Worm (Caenorhabditis elegans) whole organism, L4 larva: ENCODE results near the gene ZK1073.2.
A peak's percentile ranks its signal among the peaks of the same experiment; 100 is the strongest.

Experiments
- F26F4.8 ChIP-seq: fragments of 200-800 bp; sonication (Bioruptor generic); conservative IDR thresholded peaks from 2 replicates; pipeline ENCODE4 v1.3.6; 2022; ENCODE audit warnings: missing genetic modification characterization, missing compliant biosample characterization
- F37D6.2 ChIP-seq: sonication (generic microtip); optimal IDR thresholded peaks from 2 replicates; lab custom pipeline; 2016; ENCODE audit warnings: mild to moderate bottlenecking, missing genetic modification characterization, missing compliant biosample characterization
- F49E8.2 ChIP-seq: sonication (generic microtip); optimal IDR thresholded peaks from 2 replicates; lab custom pipeline; 2016; ENCODE audit warnings: missing compliant biosample characterization, mild to moderate bottlenecking, missing genetic modification characterization, borderline replicate concordance
- T20F7.1 ChIP-seq: fragments of 200-800 bp; sonication (Bioruptor generic); optimal IDR thresholded peaks from 2 replicates; lab custom pipeline; 2018; ENCODE audit warnings: mild to moderate bottlenecking, missing genetic modification characterization, missing compliant biosample characterization
- T26A8.4 ChIP-seq: fragments of 200-800 bp; sonication (Bioruptor generic); IDR thresholded peaks from 2 replicates; pipeline ENCODE4 v1.3.6; 2022; ENCODE audit warnings: missing genetic modification characterization, missing compliant biosample characterization
- Y105C5A.15 ChIP-seq: fragments of 200-800 bp; sonication (Bioruptor generic); IDR thresholded peaks from 2 replicates; pipeline ENCODE4 v1.3.6; 2022; ENCODE audit warnings: missing genetic modification characterization, missing compliant biosample characterization
- Y48G9A.11 ChIP-seq: fragments of 200-800 bp; sonication (Bioruptor generic); IDR thresholded peaks from 2 replicates; pipeline ENCODE4 v1.3.6; 2022; ENCODE audit warnings: missing genetic modification reagents, missing genetic modification characterization, missing compliant biosample characterization
- Y75B8A.6 ChIP-seq: fragments of 200-800 bp; sonication (Bioruptor generic); IDR thresholded peaks from 2 replicates; pipeline ENCODE4 v1.3.6; 2022; ENCODE audit warnings: missing genetic modification reagents, missing genetic modification characterization, missing compliant biosample characterization
- aha-1 ChIP-seq: fragments of 150-350 bp; peaks from one replicate; lab custom pipeline; 2014; ENCODE audit warnings: missing biosample characterization, missing genetic modification characterization
- aly-2 ChIP-seq: sonication (generic microtip); optimal IDR thresholded peaks from 2 replicates; lab custom pipeline; 2018; ENCODE audit warnings: missing biosample characterization, missing genetic modification characterization
- arid-1 ChIP-seq: fragments of 200-800 bp; sonication (Bioruptor generic); conservative IDR thresholded peaks from 2 replicates; pipeline ENCODE4 v1.3.6; 2022; ENCODE audit warnings: missing genetic modification reagents, missing genetic modification characterization, missing compliant biosample characterization
- ceh-20 ChIP-seq: fragments of 200-800 bp; sonication (Bioruptor generic); IDR thresholded peaks from 2 replicates; pipeline ENCODE4 v1.3.6; 2022; ENCODE audit warnings: missing genetic modification reagents, missing genetic modification characterization, missing compliant biosample characterization
- ceh-28 ChIP-seq: fragments of 150-350 bp; optimal IDR thresholded peaks from 2 replicates; lab custom pipeline; 2014; ENCODE audit warnings: missing biosample characterization, missing genetic modification reagents, missing genetic modification characterization
- ceh-44 ChIP-seq: fragments of 200-800 bp; sonication (Bioruptor generic); IDR thresholded peaks from 2 replicates; pipeline ENCODE4 v1.3.6; 2022; ENCODE audit warnings: missing genetic modification reagents, missing genetic modification characterization, missing compliant biosample characterization
- cey-2 ChIP-seq: sonication (generic microtip); optimal IDR thresholded peaks from 3 replicates; lab custom pipeline; 2017; ENCODE audit warnings: missing genetic modification characterization, mild to moderate bottlenecking, missing compliant biosample characterization, antibody characterized with exemption, borderline replicate concordance; ENCODE audit not compliant: insufficient read depth
- daf-12 ChIP-seq: fragments of 150-350 bp; optimal IDR thresholded peaks from 2 replicates; lab custom pipeline; 2014; ENCODE audit warnings: missing biosample characterization, missing genetic modification reagents, missing genetic modification characterization
- dmd-9 ChIP-seq: fragments of 200-800 bp; sonication (Bioruptor generic); IDR thresholded peaks from 2 replicates; pipeline ENCODE4 v1.3.6; 2022; ENCODE audit warnings: missing genetic modification reagents, missing genetic modification characterization, missing compliant biosample characterization
- duxl-1 ChIP-seq: sonication (generic microtip); optimal IDR thresholded peaks from 2 replicates; lab custom pipeline; 2016; ENCODE audit warnings: mild to moderate bottlenecking, missing genetic modification characterization, moderate library complexity, missing compliant biosample characterization; ENCODE audit not compliant: poor library complexity
- dve-1 ChIP-seq: sonication (generic microtip); optimal IDR thresholded peaks from 2 replicates; lab custom pipeline; 2017; ENCODE audit warnings: antibody characterized with exemption, mild to moderate bottlenecking, missing genetic modification characterization, missing compliant biosample characterization; ENCODE audit not compliant: insufficient read depth
- fkh-10 ChIP-seq: fragments of 150-350 bp; optimal IDR thresholded peaks from 2 replicates; lab custom pipeline; 2014; ENCODE audit warnings: missing biosample characterization, missing genetic modification reagents, missing genetic modification characterization
- fos-1 ChIP-seq: fragments of 150-350 bp; optimal IDR thresholded peaks from 2 replicates; lab custom pipeline; 2014; ENCODE audit warnings: missing biosample characterization, missing genetic modification characterization
- hif-1 ChIP-seq, 2 experiments: sonication (generic microtip); optimal IDR thresholded peaks; 2 replicates each; lab custom pipeline; 2016 to 2017; ENCODE audit warnings: missing compliant biosample characterization in 2 of 2, missing genetic modification characterization in 2 of 2, missing genetic modification reagents in 2 of 2, missing genotype in 2 of 2, mild to moderate bottlenecking in 1 of 2
- hlh-11 ChIP-seq: fragments of 200-800 bp; sonication (Bioruptor generic); optimal IDR thresholded peaks from 2 replicates; lab custom pipeline; 2018; ENCODE audit warnings: mild to moderate bottlenecking, missing genetic modification characterization, missing compliant biosample characterization
- hlh-30 ChIP-seq: sonication (generic microtip); optimal IDR thresholded peaks from 2 replicates; lab custom pipeline; 2017; ENCODE audit warnings: antibody characterized with exemption, mild to moderate bottlenecking, missing genetic modification characterization, missing compliant biosample characterization; ENCODE audit not compliant: insufficient read depth
- hmg-1.1 ChIP-seq: fragments of 200-800 bp; sonication (Bioruptor generic); IDR thresholded peaks from 2 replicates; pipeline ENCODE4 v1.3.6; 2022; ENCODE audit warnings: missing genetic modification reagents, missing genetic modification characterization, missing compliant biosample characterization
- lin-1 ChIP-seq: fragments of 200-800 bp; sonication (Bioruptor generic); IDR thresholded peaks from 2 replicates; pipeline ENCODE4 v1.3.6; 2022; ENCODE audit warnings: missing genetic modification reagents, missing genetic modification characterization, missing compliant biosample characterization
- lin-15B ChIP-seq: fragments of 150-350 bp; sonication (generic microtip); optimal IDR thresholded peaks from 3 replicates; lab custom pipeline; 2014; ENCODE audit warnings: missing biosample characterization, missing genetic modification characterization
- mdl-1 ChIP-seq, 2 experiments: fragments of 150-350 bp in 1 of 2; sonication (generic microtip) in 1 of 2; optimal IDR thresholded peaks; 2 replicates each; lab custom pipeline; 2014 to 2017; ENCODE audit warnings: missing biosample characterization in 2 of 2, missing genetic modification characterization in 2 of 2
- mep-1 ChIP-seq: fragments of 150-350 bp; sonication (generic microtip); optimal IDR thresholded peaks from 3 replicates; lab custom pipeline; 2014; ENCODE audit warnings: missing biosample characterization, missing genetic modification characterization
- mes-2 ChIP-seq: sonication (generic microtip); optimal IDR thresholded peaks from 2 replicates; lab custom pipeline; 2016; ENCODE audit warnings: missing genotype, mild to moderate bottlenecking, missing genetic modification characterization, missing compliant biosample characterization; ENCODE audit not compliant: poor library complexity, severe bottlenecking
- mxl-2 ChIP-seq: fragments of 200-800 bp; sonication (Bioruptor generic); conservative IDR thresholded peaks from 2 replicates; pipeline ENCODE4 v1.3.6; 2022; ENCODE audit warnings: missing genetic modification reagents, missing genetic modification characterization, missing compliant biosample characterization
- nhr-10 ChIP-seq: fragments of 150-350 bp; optimal IDR thresholded peaks from 2 replicates; lab custom pipeline; 2014; ENCODE audit warnings: missing biosample characterization, missing genetic modification characterization
- nhr-25 ChIP-seq: sonication (generic microtip); optimal IDR thresholded peaks from 2 replicates; lab custom pipeline; 2017; ENCODE audit warnings: missing genetic modification characterization, mild to moderate bottlenecking, missing compliant biosample characterization, antibody characterized with exemption, moderate library complexity, borderline replicate concordance; ENCODE audit not compliant: insufficient read depth
- nhr-28 ChIP-seq: fragments of 150-350 bp; optimal IDR thresholded peaks from 2 replicates; lab custom pipeline; 2014; ENCODE audit warnings: missing biosample characterization, missing genetic modification characterization
- nhr-42 ChIP-seq: fragments of 200-800 bp; sonication (Bioruptor generic); IDR thresholded peaks from 2 replicates; pipeline ENCODE4 v1.3.6; 2022; ENCODE audit warnings: missing genetic modification characterization, missing compliant biosample characterization
- nhr-48 ChIP-seq: sonication (generic microtip); optimal IDR thresholded peaks from 2 replicates; lab custom pipeline; 2016; ENCODE audit warnings: mild to moderate bottlenecking, missing genetic modification characterization, missing compliant biosample characterization
- nhr-6 ChIP-seq: fragments of 150-350 bp; optimal IDR thresholded peaks from 2 replicates; lab custom pipeline; 2014; ENCODE audit warnings: missing biosample characterization, missing genetic modification characterization
- php-3 ChIP-seq: fragments of 200-800 bp; sonication (Bioruptor generic); IDR thresholded peaks from 2 replicates; pipeline ENCODE4 v1.3.6; 2022; ENCODE audit warnings: missing genetic modification reagents, missing genetic modification characterization, missing compliant biosample characterization
- pqm-1 ChIP-seq: sonication (generic microtip); optimal IDR thresholded peaks from 2 replicates; lab custom pipeline; 2017; ENCODE audit warnings: missing biosample characterization, missing genetic modification characterization
- saeg-2 ChIP-seq: fragments of 200-800 bp; sonication (Bioruptor generic); IDR thresholded peaks from 2 replicates; pipeline ENCODE4 v1.3.6; 2022; ENCODE audit warnings: missing genetic modification reagents, missing genetic modification characterization, missing compliant biosample characterization
- set-16 ChIP-seq: fragments of 200-800 bp; sonication (Bioruptor generic); IDR thresholded peaks from 2 replicates; pipeline ENCODE4 v1.3.6; 2022; ENCODE audit warnings: missing genetic modification reagents, missing genetic modification characterization, missing compliant biosample characterization
- snpc-1.2 ChIP-seq: fragments of 200-800 bp; sonication (Bioruptor generic); IDR thresholded peaks from 2 replicates; pipeline ENCODE4 v1.3.6; 2022; ENCODE audit warnings: missing genetic modification reagents, missing genetic modification characterization, missing compliant biosample characterization
- snpc-4 ChIP-seq: fragments of 150-350 bp; optimal IDR thresholded peaks from 2 replicates; lab custom pipeline; 2014; ENCODE audit warnings: missing biosample characterization, missing genetic modification characterization
- tag-97 ChIP-seq: fragments of 200-800 bp; sonication (Bioruptor generic); IDR thresholded peaks from 2 replicates; pipeline ENCODE4 v1.3.6; 2022; ENCODE audit warnings: missing genetic modification characterization, missing compliant biosample characterization
- tra-1 ChIP-seq: fragments of 200-800 bp; sonication (Bioruptor generic); IDR thresholded peaks from 2 replicates; pipeline ENCODE4 v1.3.6; 2022; ENCODE audit warnings: missing genetic modification reagents, missing genetic modification characterization, missing compliant biosample characterization
- unc-62 ChIP-seq, 3 experiments: fragments of 150-350 bp in 1 of 3; sonication (generic microtip); optimal IDR thresholded peaks in 2 of 3; peaks in 1 of 3; 1 replicate in 1 of 3; 2 replicates in 2 of 3; lab custom pipeline; 2014 to 2017; ENCODE audit warnings: missing biosample characterization in 3 of 3, missing genetic modification characterization in 3 of 3, missing genetic modification reagents in 3 of 3, missing genotype in 1 of 3
- zag-1 ChIP-seq: fragments of 150-350 bp; optimal IDR thresholded peaks from 2 replicates; lab custom pipeline; 2014; ENCODE audit warnings: missing biosample characterization, missing genetic modification characterization
- ztf-7 ChIP-seq: fragments of 150-350 bp; optimal IDR thresholded peaks from 2 replicates; lab custom pipeline; 2014; ENCODE audit warnings: missing biosample characterization, missing genetic modification characterization

Gene ZK1073.2

ce11 chrX:16140822-16141221, 37.3 kb downstream of the ZK1073.2 start:
- no peak for TF ChIP-seq dmd-9 (GFP tag; lab: Robert Waterston, UW)
- peak in 1 of 2 experiments; percentile 92 for TF ChIP-seq unc-62 (GFP tag; optimal IDR thresholded peaks at IDR 0.05 in 1 of 2; lab: Kevin White, UChicago)
- no peak for TF ChIP-seq unc-62 (tag; optimal IDR thresholded peaks at IDR 0.05; lab: Kevin White, UChicago)

DNA sequence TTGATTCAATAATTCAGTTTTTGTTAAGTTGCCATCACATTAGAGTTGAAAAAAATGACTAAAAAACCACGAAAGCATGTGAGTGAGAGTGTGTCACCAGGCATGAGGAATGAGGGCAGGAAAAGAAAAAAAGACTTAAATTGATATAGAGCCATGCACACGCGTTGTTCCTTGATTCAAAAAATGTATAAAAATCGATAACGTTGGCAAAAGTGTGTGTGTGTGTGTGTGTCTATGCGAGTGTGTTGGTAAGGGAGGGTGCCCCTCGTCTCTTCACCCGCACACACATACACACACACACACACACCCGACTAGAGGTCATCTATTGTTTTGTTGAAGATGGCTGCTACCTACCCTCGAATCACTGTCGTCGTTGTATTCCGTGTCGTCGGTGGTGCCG, 40.4 kb downstream of the ZK1073.2 start:
- no peak for TF ChIP-seq snpc-1.2 (GFP tag; lab: Robert Waterston, UW)
- no peak for TF ChIP-seq tra-1
- TF ChIP-seq mxl-2 (GFP tag; lab: Robert Waterston, UW), result no peak
- no peak for TF ChIP-seq lin-1 (GFP tag; lab: Robert Waterston, UW)
- TF ChIP-seq nhr-6 (tag; lab: Kevin White, UChicago), result no peak
- TF ChIP-seq F37D6.2, result no peak
- TF ChIP-seq F26F4.8 (GFP tag; lab: Robert Waterston, UW), result no peak
- no peak for TF ChIP-seq nhr-10 (tag; lab: Kevin White, UChicago)
- no peak for TF ChIP-seq zag-1 (tag; lab: Kevin White, UChicago)
- no peak for TF ChIP-seq nhr-25 (tag; lab: Kevin White, UChicago)
- TF ChIP-seq nhr-48 (tag; lab: Kevin White, UChicago), result no peak
- peak; percentile 20 for TF ChIP-seq mes-2 (tag; lab: Kevin White, UChicago)
- TF ChIP-seq saeg-2 (GFP tag; lab: Robert Waterston, UW), result no peak
- no peak for TF ChIP-seq F49E8.2
- no peak for TF ChIP-seq Y48G9A.11 (GFP tag; lab: Robert Waterston, UW)
- no peak for TF ChIP-seq ceh-20 (GFP tag; lab: Robert Waterston, UW)
- no peak for TF ChIP-seq mdl-1 (tag; optimal IDR thresholded peaks at IDR 0.05; lab: Kevin White, UChicago)
- TF ChIP-seq daf-12, result no peak
- no peak for TF ChIP-seq lin-15B (tag; lab: Kevin White, UChicago)
- no peak for TF ChIP-seq ceh-44 (GFP tag; lab: Robert Waterston, UW)
- TF ChIP-seq T20F7.1, result no peak
- TF ChIP-seq php-3 (GFP tag; lab: Robert Waterston, UW), result no peak
- TF ChIP-seq fos-1, result no peak
- no peak for TF ChIP-seq Y75B8A.6 (GFP tag; lab: Robert Waterston, UW)
- no peak for TF ChIP-seq duxl-1 (tag; lab: Kevin White, UChicago)
- no peak for TF ChIP-seq tag-97
- no peak for TF ChIP-seq fkh-10 (GFP tag; lab: Kevin White, UChicago)
- peak; percentile 35 for TF ChIP-seq hlh-11
- TF ChIP-seq mep-1 (tag; lab: Kevin White, UChicago), result peak; percentile 26
- TF ChIP-seq ceh-28, result peak; percentile 31
- TF ChIP-seq Y105C5A.15, result no peak
- TF ChIP-seq unc-62 (GFP tag; optimal IDR thresholded peaks at IDR 0.05 in 1 of 2; lab: Kevin White, UChicago), result no peak
- no peak for TF ChIP-seq unc-62 (tag; optimal IDR thresholded peaks at IDR 0.05; lab: Kevin White, UChicago)
- TF ChIP-seq hif-1 (tag; optimal IDR thresholded peaks at IDR 0.05; lab: Kevin White, UChicago), result peak in 1 of 2 experiments; percentile 20
- TF ChIP-seq cey-2 (tag; lab: Kevin White, UChicago), result no peak
- TF ChIP-seq aha-1, result no peak
- TF ChIP-seq hlh-30 (tag; lab: Kevin White, UChicago), result peak; percentile 56
- no peak for TF ChIP-seq T26A8.4
- peak; percentile 60 for TF ChIP-seq nhr-28 (tag; lab: Kevin White, UChicago)
- TF ChIP-seq dve-1 (tag; lab: Kevin White, UChicago), result peak; percentile 42
- no peak for TF ChIP-seq set-16
- TF ChIP-seq arid-1, result no peak
- no peak for TF ChIP-seq aly-2
- no peak for TF ChIP-seq pqm-1 (tag; lab: Kevin White, UChicago)
- TF ChIP-seq nhr-42 (GFP tag; lab: Robert Waterston, UW), result no peak
- TF ChIP-seq snpc-4 (tag; lab: Kevin White, UChicago), result no peak
- no peak for TF ChIP-seq ztf-7 (tag; lab: Kevin White, UChicago)
- TF ChIP-seq hmg-1.1 (GFP tag; lab: Robert Waterston, UW), result 0 out of 2 replicates have a peak, but pooled peaks have one; percentile 38
